Fruit fly (Drosophila melanogaster): Measurements from ENCODE around the gene CG32645.

Gene CG32645

DNA sequence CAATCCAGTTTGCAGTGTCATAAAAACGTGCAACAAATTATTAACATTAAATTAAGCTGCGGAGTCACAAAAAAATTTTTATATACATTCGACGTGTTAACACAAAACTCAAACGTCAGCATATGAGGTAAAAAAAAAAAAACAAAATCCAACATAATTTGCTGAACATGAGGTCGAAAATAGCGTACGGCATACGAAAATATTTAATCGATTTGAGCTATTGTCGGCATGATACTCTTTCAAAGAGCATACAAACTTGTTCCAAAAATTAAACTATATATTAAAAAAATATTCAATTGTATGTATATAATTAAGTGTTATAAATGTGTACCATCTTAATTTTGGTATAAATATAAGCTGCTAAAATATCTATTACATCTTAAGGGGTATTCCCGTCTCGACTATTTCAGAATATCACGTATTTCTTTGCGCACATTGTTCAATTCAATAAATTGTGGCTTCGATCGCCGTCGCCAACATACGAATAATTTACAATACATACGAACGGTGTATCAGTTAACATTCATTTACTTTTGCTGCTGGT is 29.3 kb upstream of the CG32645 start:
- no peak for TF ChIP-seq pan (optimal IDR thresholded peaks at IDR 0.05)
- TF ChIP-seq psq (optimal IDR thresholded peaks at IDR 0.05): no peak
- no peak for TF ChIP-seq EcR (GFP tag; optimal IDR thresholded peaks at IDR 0.05)

DNA sequence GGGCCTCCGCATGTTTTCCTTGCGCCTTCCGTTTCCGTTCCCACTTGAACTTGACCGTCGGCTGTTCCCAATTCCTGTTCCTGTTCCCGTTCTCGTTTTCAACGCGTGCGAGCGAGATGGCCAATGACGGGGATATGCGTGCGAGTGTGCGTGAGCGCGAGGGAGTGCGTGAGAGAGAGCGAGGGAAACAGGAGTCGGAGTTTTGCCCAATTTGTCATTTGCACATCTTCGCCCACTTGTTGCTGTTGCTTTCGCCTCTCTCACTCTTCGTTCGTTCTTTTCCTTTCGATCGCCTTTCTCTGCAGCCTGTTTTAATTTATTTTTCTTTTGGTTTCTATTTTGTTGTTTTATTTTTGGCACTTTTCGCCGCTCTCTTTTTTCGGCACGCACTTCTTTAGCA is 27.2 kb upstream of the CG32645 start:
- TF ChIP-seq CG8478 (optimal IDR thresholded peaks at IDR 0.05) (no peak), pan (optimal IDR thresholded peaks at IDR 0.05) (no peak), psq (optimal IDR thresholded peaks at IDR 0.05) (no peak), EcR (GFP tag; optimal IDR thresholded peaks at IDR 0.05) (no peak), Dll (optimal IDR thresholded peaks at IDR 0.05) (no peak)

DNA sequence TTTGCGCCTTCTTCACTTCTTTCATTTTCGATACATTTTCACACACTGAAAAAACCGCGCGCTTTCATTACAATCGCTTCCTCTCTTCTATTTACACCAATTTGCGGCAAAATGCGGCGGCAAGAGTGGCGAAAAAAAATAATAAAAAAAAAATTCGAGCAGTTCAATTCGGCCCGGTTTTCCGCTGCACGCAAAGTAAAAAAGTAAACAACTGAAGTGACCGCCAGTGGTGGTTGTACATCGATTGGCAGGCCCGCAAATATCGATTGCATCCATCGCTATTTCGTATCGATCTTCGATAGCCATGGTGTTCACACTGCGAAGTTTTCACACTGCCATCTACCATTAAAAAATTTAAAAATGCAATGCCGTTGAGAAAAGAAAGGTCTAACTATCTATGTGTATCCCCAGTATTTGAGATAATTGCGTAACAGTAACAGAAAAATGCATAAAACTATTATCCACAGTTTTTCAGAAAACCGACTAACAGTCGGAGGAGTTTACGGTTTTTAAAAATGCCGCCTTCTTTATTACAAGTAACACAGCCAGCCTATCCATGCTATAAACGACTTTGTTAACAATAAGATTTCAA is 26.7 kb upstream of the CG32645 start, which contains the start of gene Chpf:
Gene Chpf (minus strand): TSS at position 225 of the 592 bp plus-strand sequence.
- TF ChIP-seq usp (GFP tag; optimal IDR thresholded peaks at IDR 0.05) (no peak), psq (optimal IDR thresholded peaks at IDR 0.05) (no peak), pan (optimal IDR thresholded peaks at IDR 0.05) (no peak), CG8478 (optimal IDR thresholded peaks at IDR 0.05) (no peak), Dll (optimal IDR thresholded peaks at IDR 0.05) (no peak), EcR (GFP tag; optimal IDR thresholded peaks at IDR 0.05) (no peak)

DNA sequence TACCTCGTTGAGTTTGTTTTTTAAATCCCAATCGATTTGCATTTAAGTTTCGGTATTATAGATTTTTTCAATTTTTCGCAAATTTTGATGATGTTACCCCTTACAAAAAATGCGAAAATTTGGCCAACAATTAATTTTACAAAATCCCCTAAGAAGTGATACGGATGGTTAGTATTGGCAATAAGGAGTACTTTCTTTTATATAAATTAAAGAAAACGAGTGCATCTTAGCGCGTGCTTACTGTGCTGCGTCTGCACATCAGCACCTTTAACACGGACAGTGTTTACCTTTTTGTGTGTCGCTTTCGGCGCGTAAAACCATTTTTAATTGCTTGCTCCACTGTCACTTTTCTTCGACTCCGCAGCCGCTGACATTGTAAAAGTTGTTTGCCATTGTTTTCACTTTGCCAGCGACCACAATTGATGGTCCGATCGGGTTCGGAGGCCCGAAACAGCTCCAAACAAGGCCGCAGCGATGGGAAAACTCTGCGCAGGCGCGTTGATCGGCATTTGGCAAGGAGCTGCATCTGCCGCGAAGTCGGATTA is 25.1 kb upstream of the CG32645 start:
- no peak for TF ChIP-seq Dll (optimal IDR thresholded peaks at IDR 0.05)
- TF ChIP-seq usp (GFP tag; optimal IDR thresholded peaks at IDR 0.05): no peak
- TF ChIP-seq psq (optimal IDR thresholded peaks at IDR 0.05): no peak
- TF ChIP-seq CG8478 (optimal IDR thresholded peaks at IDR 0.05): no peak
- no peak for TF ChIP-seq pan (optimal IDR thresholded peaks at IDR 0.05)
- no peak for TF ChIP-seq EcR (GFP tag; optimal IDR thresholded peaks at IDR 0.05)

DNA sequence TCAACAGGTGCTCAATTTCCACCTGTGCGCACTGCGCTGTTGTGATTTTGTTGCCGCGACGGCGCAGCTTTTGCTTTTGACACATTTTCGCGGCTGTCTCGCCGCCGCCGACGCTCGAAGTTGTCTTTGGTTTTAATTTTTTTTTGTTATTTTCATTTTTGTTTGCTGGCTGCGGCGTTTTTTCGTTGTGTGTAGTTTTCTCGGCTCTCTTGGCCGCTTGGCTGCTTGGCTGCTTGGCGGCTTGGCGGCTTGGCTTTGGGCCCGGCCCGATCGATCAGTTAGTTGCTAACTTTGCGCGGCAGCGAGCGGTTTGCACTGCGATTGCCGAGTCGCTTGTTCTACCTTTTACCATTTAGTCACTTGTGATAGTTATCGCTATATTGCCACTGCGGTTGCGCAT is 24.1 kb upstream of the CG32645 start, which contains the start of gene CG42237:
Gene CG42237 (plus strand): TSS at position 271 of the 400 bp plus-strand sequence.
- TF ChIP-seq usp (GFP tag; optimal IDR thresholded peaks at IDR 0.05) (no peak), EcR (GFP tag; optimal IDR thresholded peaks at IDR 0.05) (no peak), Dll (optimal IDR thresholded peaks at IDR 0.05) (no peak), CG8478 (optimal IDR thresholded peaks at IDR 0.05) (no peak), pan (optimal IDR thresholded peaks at IDR 0.05) (no peak), psq (optimal IDR thresholded peaks at IDR 0.05) (no peak)

DNA sequence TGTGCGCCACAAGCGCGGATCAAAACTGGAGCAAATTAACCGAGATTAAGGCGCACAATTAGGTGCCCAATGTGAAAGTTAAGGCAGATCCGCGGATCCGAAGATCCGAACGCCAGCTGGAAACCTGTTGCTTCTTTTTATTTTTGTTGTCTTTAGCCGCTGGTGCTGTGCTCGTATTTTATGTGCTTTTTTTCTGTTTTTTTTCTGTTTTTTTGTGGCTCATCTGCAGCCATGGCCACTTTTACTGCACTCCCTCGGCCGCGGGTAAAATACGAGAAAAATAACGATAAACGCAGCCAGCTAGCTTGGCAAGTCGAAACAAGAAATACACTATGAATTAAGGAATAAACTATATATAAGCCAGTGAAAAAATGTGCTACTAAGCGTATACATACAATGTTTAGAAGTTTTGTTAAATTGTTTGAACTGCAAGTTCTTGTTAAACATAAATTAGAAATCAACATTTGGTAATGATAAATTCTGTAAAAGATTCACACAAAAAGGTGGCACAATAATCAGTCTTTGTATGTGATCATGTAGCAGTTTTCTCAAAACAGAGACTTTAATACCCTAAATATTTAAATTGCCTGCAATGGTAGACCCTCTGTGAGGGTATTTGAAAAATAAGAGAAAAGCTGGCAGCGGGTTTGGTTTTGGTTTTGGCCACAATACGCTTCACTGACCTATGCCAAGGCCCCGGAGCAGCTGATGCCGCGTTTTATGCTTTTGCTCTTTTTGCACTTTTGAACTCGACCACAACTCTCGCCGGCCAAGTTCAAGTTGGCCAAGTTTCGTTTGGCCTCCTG is 22.4 kb upstream of the CG32645 start:
- TF ChIP-seq pan (optimal IDR thresholded peaks at IDR 0.05) (no peak), psq (optimal IDR thresholded peaks at IDR 0.05) (no peak), CG8478 (optimal IDR thresholded peaks at IDR 0.05) (no peak), Dll (optimal IDR thresholded peaks at IDR 0.05) (no peak), usp (GFP tag; optimal IDR thresholded peaks at IDR 0.05) (no peak), EcR (GFP tag; optimal IDR thresholded peaks at IDR 0.05) (no peak)

DNA sequence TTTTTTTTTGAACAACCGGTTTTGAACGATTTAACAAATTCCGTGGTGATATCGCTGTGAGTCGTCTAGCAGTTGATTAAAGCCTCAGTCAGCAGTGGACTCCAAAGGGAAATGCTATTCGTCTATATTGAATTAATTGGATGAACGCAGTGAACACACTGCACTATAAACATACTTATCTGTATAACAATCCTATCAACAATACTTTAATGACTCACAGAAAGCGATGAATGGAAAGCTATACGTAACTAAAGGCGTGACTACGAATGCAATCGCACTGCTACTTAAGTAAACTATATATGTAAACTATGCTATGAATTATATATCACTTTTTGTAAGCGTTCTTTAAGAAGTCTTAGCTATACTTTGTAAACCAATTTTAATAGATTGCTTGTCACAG is 13.4 kb upstream of the CG32645 start:
- TF ChIP-seq pan (optimal IDR thresholded peaks at IDR 0.05) (no peak), EcR (GFP tag; optimal IDR thresholded peaks at IDR 0.05) (no peak), CG8478 (optimal IDR thresholded peaks at IDR 0.05) (no peak)

DNA sequence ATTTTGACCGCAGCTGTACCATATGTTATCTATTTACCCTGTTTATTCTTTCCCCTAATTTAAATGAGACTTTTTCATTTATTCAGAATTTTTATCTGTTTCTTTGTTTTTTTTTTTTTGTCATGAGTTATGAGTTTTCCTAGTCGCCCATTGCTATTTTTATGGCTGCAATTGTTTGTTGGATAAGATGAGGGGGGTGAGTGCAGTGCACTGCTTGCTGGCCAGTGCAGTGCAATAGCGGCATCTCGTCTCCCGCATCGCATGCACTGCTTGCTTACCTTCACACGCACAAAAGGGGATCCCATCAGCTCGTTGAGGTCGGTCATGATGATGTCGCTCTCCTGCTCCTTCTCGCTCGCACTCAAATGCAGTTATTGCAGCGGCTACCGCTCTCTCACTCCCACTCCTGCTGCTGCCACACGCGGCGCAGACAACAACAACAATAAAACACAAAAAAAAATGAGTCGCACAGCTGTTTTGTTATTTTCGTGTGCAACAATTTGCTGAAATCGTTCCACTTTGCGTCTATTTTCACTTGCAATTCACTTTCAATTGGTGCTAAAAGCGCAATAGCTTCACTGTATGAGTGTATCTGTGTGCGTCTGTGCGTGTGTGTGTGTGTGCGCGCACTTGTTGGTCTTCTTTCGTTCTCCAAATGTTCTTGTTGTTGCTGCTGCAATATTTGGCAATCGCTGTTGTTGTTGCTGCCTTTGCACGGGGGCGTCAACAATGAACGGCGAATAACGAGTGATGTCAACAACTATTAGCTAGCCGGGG is 10.8 kb upstream of the CG32645 start:
- TF ChIP-seq CG8478 (optimal IDR thresholded peaks at IDR 0.05) (peak; percentile 59), pan (optimal IDR thresholded peaks at IDR 0.05) (no peak)

DNA sequence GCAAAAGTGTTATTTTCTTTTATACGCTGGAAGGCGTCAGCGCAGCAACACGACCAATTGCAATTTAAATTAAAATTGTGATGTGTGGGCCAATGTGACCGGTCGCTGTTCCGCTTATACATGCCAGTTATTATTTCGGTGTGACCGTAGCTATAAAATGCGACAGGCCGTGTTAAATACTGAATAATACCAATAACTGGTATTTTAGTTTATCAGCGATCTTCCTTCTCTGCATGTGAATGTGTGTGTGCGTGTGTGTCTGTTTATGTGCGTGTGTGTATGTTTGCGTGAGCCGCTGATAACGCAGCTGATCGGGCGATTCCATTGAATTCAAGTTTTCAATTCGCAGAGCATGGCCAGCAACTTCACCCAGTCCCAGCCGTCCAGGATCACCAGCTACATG is 10.2 kb upstream of the CG32645 start, which contains the start of the genes CG32638, CG15717 and MFS10:
Gene CG32638 (minus strand): TSS at position 45 of the 403 bp plus-strand sequence.
Gene CG15717 (plus strand): TSS at position 203 of the 403 bp plus-strand sequence.
Gene MFS10 (plus strand): TSS at position 269 of the 403 bp plus-strand sequence.
- TF ChIP-seq usp (GFP tag; optimal IDR thresholded peaks at IDR 0.05) (no peak), Dll (optimal IDR thresholded peaks at IDR 0.05) (no peak), psq (optimal IDR thresholded peaks at IDR 0.05) (no peak), pan (optimal IDR thresholded peaks at IDR 0.05) (no peak), CG8478 (optimal IDR thresholded peaks at IDR 0.05) (no peak), EcR (GFP tag; optimal IDR thresholded peaks at IDR 0.05) (no peak)

DNA sequence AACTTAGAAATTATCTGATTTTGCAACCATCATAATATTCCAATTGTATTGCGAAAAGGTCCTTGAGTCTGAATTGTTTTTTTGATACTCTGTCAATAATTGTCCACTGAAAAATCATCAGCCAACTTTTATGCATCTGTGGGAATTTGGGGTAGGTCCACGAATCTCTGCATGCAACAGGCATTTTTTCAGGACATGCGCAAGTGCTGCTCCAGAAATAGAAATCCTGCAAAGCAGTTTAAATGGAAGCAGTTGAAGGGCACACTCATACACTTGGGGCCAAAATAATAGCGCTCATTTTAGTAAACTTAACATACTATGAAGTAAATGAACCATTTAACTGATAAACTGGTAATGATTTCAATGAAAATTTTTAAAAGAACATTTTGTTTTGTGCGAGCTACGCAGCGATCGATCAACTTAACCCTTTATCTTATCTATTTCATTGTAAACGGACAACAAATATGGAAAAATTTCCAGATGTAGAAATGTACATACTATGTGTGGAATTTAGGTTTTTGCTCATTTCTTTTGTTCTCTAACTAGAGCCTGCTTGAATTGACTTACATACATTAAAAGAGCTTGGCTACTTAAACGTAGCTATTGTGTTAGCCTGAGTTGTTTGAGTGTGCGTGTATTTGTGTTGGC is 8.7 kb upstream of the CG32645 start:
- no peak for TF ChIP-seq Dll (optimal IDR thresholded peaks at IDR 0.05)
- TF ChIP-seq CG8478 (optimal IDR thresholded peaks at IDR 0.05): no peak
- no peak for TF ChIP-seq pan (optimal IDR thresholded peaks at IDR 0.05)
- no peak for TF ChIP-seq psq (optimal IDR thresholded peaks at IDR 0.05)
- no peak for TF ChIP-seq EcR (GFP tag; optimal IDR thresholded peaks at IDR 0.05)
- no peak for TF ChIP-seq usp (GFP tag; optimal IDR thresholded peaks at IDR 0.05)

Data from whole organism.